Fruit fly (Drosophila melanogaster) Kc167 (cell line): ENCODE measurements around the gene otu.

Experiments
- Sin3A ChIP-seq: fragments of >200 bp; optimal IDR thresholded peaks from 2 replicates; lab custom pipeline; 2018; ENCODE audit warnings: missing external identifiers
- h ChIP-seq: fragments of >200 bp; optimal IDR thresholded peaks from 3 replicates; lab custom pipeline; 2018; ENCODE audit warnings: missing external identifiers
- psq ChIP-seq: fragments of >200 bp; optimal IDR thresholded peaks from 2 replicates; lab custom pipeline; 2017; ENCODE audit warnings: missing external identifiers

- TF ChIP-seq h (lab: Kevin White, UChicago) (no peak), psq (lab: Kevin White, UChicago) (no peak), Sin3A (lab: Kevin White, UChicago) (no peak)
These were observed 44.4 kb upstream of the otu start for dm6 chrX:8533589-8534320.
